Fruit fly (Drosophila melanogaster) whole organism, prepupa: ENCODE measurements around the gene mRpS23.

Source experiments
- CG34406 ChIP-seq: fragments of 200-800 bp; sonication (Bioruptor generic); optimal IDR thresholded peaks from 3 replicates; lab custom pipeline; 2016; ENCODE audit warnings: missing biosample characterization, missing genetic modification characterization
- CG6792 ChIP-seq: fragments of 200-800 bp; sonication (Bioruptor generic); optimal IDR thresholded peaks from 3 replicates; lab custom pipeline; 2016; ENCODE audit warnings: missing biosample characterization, missing genetic modification characterization
- CG6808 ChIP-seq: fragments of 200-800 bp; sonication (Bioruptor generic); optimal IDR thresholded peaks from 3 replicates; lab custom pipeline; 2017; ENCODE audit warnings: missing biosample characterization, missing genetic modification characterization, mild to moderate bottlenecking, moderate library complexity, missing genetic modification reagents
- Lpt ChIP-seq: fragments of 200-800 bp; sonication (Bioruptor generic); optimal IDR thresholded peaks from 3 replicates; lab custom pipeline; 2016; ENCODE audit warnings: missing biosample characterization, missing genetic modification characterization
- Met ChIP-seq: fragments of 200-800 bp; sonication (Bioruptor generic); optimal IDR thresholded peaks from 3 replicates; lab custom pipeline; 2016; ENCODE audit warnings: missing biosample characterization, missing genetic modification characterization
- topi ChIP-seq: fragments of 200-800 bp; sonication (Bioruptor generic); optimal IDR thresholded peaks from 3 replicates; lab custom pipeline; 2016; ENCODE audit warnings: missing biosample characterization, missing genetic modification characterization

dm6 chr2L:13801166-13801565 lies 33.7 kb downstream of the mRpS23 start:
- TF ChIP-seq Met (GFP tag; lab: Kevin White, UChicago) (no peak), Lpt (GFP tag; lab: Kevin White, UChicago) (no peak), CG34406 (GFP tag; lab: Kevin White, UChicago) (no peak), CG6792 (GFP tag; lab: Kevin White, UChicago) (no peak), CG6808 (GFP tag; lab: Kevin White, UChicago) (no peak), topi (GFP tag; lab: Kevin White, UChicago) (no peak)
